Worm (Caenorhabditis elegans): ENCODE data around the gene rpb-12.
A peak's percentile ranks its signal among the peaks of the same experiment; 100 is the strongest.

The rpb-12 gene

DNA sequence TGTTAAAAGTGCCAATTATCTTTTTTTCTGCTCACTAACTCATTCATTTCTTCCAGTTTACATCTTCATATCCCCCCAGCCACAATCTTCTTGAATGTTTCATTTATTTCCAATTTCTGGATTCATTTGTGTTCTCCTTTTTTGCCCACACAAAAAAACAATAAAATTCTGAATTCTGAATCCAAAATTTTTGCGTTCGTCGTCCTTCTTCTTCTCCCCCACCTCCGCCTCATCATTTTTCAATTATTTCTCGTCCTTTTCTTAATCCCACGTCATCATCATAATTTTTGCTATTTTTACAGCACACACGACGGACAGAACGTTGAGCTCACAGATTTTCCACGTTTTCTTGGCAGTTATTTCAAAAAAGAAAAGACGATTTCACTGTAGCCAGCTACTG, 37.9 kb upstream of the rpb-12 start, which contains the start of gene C07C7.1:
C07C7.1 (plus strand) TSS at position 301 of the 400 bp plus-strand sequence.
- TF ChIP-seq ceh-82 (tag; optimal IDR thresholded peaks at IDR 0.05): no peak
- no peak for TF ChIP-seq tbx-2 (tag; optimal IDR thresholded peaks at IDR 0.05)
- no peak for TF ChIP-seq nhr-43 (tag; optimal IDR thresholded peaks at IDR 0.05; ENCODE audit: poor library complexity, severe bottlenecking)
- no peak for TF ChIP-seq nhr-76 (tag; optimal IDR thresholded peaks at IDR 0.05)
- TF ChIP-seq ZK546.5 (tag; optimal IDR thresholded peaks at IDR 0.05): no peak
- TF ChIP-seq nhr-67 (tag; optimal IDR thresholded peaks at IDR 0.05): no peak
- TF ChIP-seq ceh-9 (tag; optimal IDR thresholded peaks at IDR 0.05): no peak
- TF ChIP-seq egl-5 (tag; optimal IDR thresholded peaks at IDR 0.05): no peak
- no peak for TF ChIP-seq zag-1 (tag; optimal IDR thresholded peaks at IDR 0.05)
- no peak for TF ChIP-seq elt-2 (tag; optimal IDR thresholded peaks at IDR 0.05)
- TF ChIP-seq pqm-1 (tag; optimal IDR thresholded peaks at IDR 0.05): no peak
- no peak for TF ChIP-seq egl-27 (tag; optimal IDR thresholded peaks at IDR 0.05)
- no peak for TF ChIP-seq lin-39 (tag; optimal IDR thresholded peaks at IDR 0.05)
- TF ChIP-seq fkh-2 (tag; optimal IDR thresholded peaks at IDR 0.05): no peak
- no peak for TF ChIP-seq ama-1 (optimal IDR thresholded peaks at IDR 0.05)
- TF ChIP-seq ztf-4 (tag; optimal IDR thresholded peaks at IDR 0.05): no peak
- no peak for TF ChIP-seq sea-2 (GFP tag; optimal IDR thresholded peaks at IDR 0.05)
- TF ChIP-seq nhr-25 (tag; optimal IDR thresholded peaks at IDR 0.05): no peak
- no peak for TF ChIP-seq mdl-1 (tag; optimal IDR thresholded peaks at IDR 0.05)
- no peak for TF ChIP-seq ceh-16 (tag; optimal IDR thresholded peaks at IDR 0.05)

DNA sequence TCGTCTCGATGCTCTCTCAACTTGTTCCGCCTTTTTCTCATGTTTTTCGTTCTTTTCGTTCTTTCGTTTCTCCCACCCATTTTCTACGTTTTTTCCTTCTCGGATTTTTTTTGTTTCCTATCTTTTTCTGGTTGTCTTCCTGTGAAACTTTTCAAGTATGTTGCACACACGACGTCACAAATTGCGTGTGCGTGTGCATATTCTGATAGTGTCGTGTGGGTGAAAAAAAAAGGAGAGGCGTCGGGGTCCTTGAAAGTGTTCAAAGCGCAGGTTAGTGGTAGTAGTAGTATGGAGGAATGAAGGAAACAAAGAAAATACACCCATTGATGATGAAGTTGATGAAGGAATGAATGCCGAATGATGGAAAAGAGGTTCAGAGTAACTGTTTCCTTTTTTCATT, 23.1 kb upstream of the rpb-12 start:
- peak; percentile 33 for TF ChIP-seq fkh-10 (GFP tag; optimal IDR thresholded peaks at IDR 0.05)
- TF ChIP-seq pqm-1 (tag; optimal IDR thresholded peaks at IDR 0.05): no peak

DNA sequence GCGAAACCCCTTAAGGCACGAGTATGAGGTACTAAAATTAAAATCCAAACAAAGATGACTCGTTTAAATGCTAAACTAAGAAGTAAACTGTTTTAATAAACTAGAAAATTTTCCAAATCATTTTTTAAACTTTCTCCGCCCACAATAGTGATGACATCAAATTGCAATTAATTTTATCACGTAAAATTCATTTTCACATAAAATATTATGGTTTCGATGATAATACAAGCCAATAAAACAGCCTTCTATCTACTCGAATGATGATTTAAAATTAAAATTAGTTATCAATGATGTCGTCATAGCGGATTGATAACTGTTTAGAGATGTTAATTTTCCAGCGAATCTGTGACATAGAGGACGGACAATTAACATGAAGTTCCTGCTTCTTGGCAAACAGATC, 19.0 kb upstream of the rpb-12 start, which contains the start of gene C07C7.3:
C07C7.3 (plus strand) TSS at position 371 of the 400 bp plus-strand sequence.
- TF ChIP-seq ceh-16 (tag; optimal IDR thresholded peaks at IDR 0.05): no peak
- peak; percentile 85 for TF ChIP-seq elt-2 (tag; optimal IDR thresholded peaks at IDR 0.05)
- TF ChIP-seq skn-1 (tag; optimal IDR thresholded peaks at IDR 0.05): peak; percentile 55
- TF ChIP-seq pqm-1 (tag; optimal IDR thresholded peaks at IDR 0.05): peak; percentile 26

DNA sequence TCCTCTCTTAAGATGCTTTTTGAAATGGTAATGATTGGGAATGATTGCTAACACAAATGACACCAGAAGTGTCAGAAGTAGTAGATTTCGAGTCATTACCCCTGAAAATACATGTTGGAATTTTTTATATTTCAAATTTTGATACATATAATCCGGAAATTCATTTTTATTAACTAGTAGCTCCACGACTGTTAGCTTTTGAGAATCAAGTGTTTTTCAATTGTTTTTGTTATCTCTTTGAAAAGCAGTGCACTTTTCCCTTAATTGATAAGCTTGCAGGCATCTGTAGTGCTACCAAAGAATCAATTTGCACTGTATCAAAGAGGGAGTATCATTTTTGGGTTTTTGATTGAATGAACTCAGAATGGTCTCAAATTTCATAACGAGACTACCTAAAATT, 18.4 kb upstream of the rpb-12 start, which contains the start of gene pcp-2:
pcp-2 (minus strand) TSS at position 101 of the 400 bp plus-strand sequence.
- TF ChIP-seq ama-1 (optimal IDR thresholded peaks at IDR 0.05): no peak
- no peak for TF ChIP-seq ceh-82 (tag; optimal IDR thresholded peaks at IDR 0.05)
- TF ChIP-seq hmg-11 (tag; optimal IDR thresholded peaks at IDR 0.05): no peak
- no peak for TF ChIP-seq R02D3.7 (tag; optimal IDR thresholded peaks at IDR 0.05)
- TF ChIP-seq ceh-9 (tag; optimal IDR thresholded peaks at IDR 0.05): no peak
- no peak for TF ChIP-seq snpc-4 (tag; optimal IDR thresholded peaks at IDR 0.05)
- TF ChIP-seq nhr-43 (tag; optimal IDR thresholded peaks at IDR 0.05; ENCODE audit: poor library complexity, severe bottlenecking): no peak
- TF ChIP-seq nhr-12 (tag; optimal IDR thresholded peaks at IDR 0.05): no peak
- no peak for TF ChIP-seq mml-1 (tag; optimal IDR thresholded peaks at IDR 0.05)
- no peak for TF ChIP-seq nhr-25 (tag; optimal IDR thresholded peaks at IDR 0.05)
- no peak for TF ChIP-seq egl-27 (tag; optimal IDR thresholded peaks at IDR 0.05)
- no peak for TF ChIP-seq daf-12 (tag; optimal IDR thresholded peaks at IDR 0.05)
- TF ChIP-seq ceh-28 (tag; optimal IDR thresholded peaks at IDR 0.05): no peak
- no peak for TF ChIP-seq ztf-11 (tag; optimal IDR thresholded peaks at IDR 0.05)
- TF ChIP-seq jun-1 (tag; optimal IDR thresholded peaks at IDR 0.05): no peak

DNA sequence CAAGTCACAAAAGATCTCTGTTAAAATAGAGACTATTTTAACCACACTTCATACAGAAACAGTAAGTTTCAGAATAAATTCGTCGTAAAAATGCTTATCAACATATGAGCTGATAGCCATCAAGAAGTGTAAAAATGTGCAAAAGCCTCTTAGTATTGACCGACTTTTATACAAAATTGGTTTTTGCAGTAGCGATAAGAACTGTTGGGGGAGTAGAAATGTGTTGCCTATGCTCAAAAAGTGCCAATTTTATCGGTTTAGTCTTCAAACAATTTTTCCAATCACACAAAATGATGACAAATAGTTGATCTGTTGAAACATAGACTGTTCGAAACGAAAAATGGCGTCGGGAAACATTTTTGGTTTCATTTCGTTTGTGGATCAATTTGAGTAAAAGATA, 13.2 kb upstream of the rpb-12 start:
- TF ChIP-seq ceh-28 (tag; optimal IDR thresholded peaks at IDR 0.05) (no peak), lin-39 (tag; optimal IDR thresholded peaks at IDR 0.05) (no peak), elt-2 (tag; optimal IDR thresholded peaks at IDR 0.05) (peak; percentile 95), pqm-1 (tag; optimal IDR thresholded peaks at IDR 0.05) (peak; percentile 93), jun-1 (tag; optimal IDR thresholded peaks at IDR 0.05) (peak; percentile 56), skn-1 (tag; optimal IDR thresholded peaks at IDR 0.05) (peak; percentile 62)

DNA sequence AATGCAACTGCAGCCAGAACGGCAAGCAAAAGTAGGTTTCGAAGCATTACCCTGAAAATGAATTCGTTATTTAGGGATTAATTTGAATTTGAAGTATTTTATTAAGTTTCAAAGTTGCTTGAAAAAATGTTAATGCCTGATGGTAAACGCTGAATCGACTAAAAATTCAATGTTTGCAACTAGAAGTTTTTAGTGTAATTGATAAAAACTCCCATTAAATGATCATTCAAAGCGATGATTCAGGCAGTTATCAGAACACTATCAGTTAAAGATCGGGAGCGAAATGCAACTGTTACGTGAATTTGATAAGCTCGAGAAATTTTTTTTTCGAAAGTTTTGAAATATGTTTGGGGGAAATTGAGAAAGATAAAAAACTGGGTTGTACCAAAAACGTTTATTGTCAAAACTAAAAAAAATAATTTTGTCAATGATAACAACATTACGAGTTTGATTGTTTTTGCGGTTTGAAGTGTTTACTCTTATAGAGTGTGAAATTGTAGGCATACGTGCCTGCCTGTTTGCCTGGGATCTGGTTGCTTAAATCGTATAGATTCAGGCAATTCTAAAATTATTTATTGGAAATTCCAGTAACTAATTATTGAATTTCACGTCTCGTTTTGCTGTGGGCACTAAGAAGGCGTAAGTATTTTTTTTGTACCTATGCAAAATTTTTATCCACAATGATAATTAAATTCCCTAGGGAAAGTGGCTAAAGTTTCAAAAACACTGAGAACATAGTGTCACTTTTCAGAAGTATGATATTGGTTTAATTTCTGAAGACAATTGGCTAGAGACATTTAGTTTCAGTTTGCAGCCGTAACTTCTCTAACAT, 12.5 kb upstream of the rpb-12 start, which contains the start of gene pcp-3:
pcp-3 (minus strand) TSS at position 51 of the 832 bp plus-strand sequence.
- TF ChIP-seq zag-1 (tag; optimal IDR thresholded peaks at IDR 0.05): no peak
- no peak for TF ChIP-seq hmg-11 (tag; optimal IDR thresholded peaks at IDR 0.05)
- TF ChIP-seq ztf-4 (tag; optimal IDR thresholded peaks at IDR 0.05): no peak
- no peak for TF ChIP-seq nhr-237 (tag; optimal IDR thresholded peaks at IDR 0.05)
- TF ChIP-seq tbx-2 (tag; optimal IDR thresholded peaks at IDR 0.05): no peak
- no peak for TF ChIP-seq egl-5 (tag; optimal IDR thresholded peaks at IDR 0.05)
- TF ChIP-seq pqm-1 (tag; optimal IDR thresholded peaks at IDR 0.05): peak; percentile 70
- TF ChIP-seq nhr-76 (tag; optimal IDR thresholded peaks at IDR 0.05): no peak
- peak; percentile 12 for TF ChIP-seq jun-1 (tag; optimal IDR thresholded peaks at IDR 0.05)
- no peak for TF ChIP-seq mdl-1 (tag; optimal IDR thresholded peaks at IDR 0.05)
- TF ChIP-seq ztf-11 (tag; optimal IDR thresholded peaks at IDR 0.05): no peak
- TF ChIP-seq elt-2 (tag; optimal IDR thresholded peaks at IDR 0.05): peak; percentile 92
- TF ChIP-seq pha-4 (tag; optimal IDR thresholded peaks at IDR 0.05): peak; percentile 18
- no peak for TF ChIP-seq lsy-12 (tag; optimal IDR thresholded peaks at IDR 0.05)
